Worm (Caenorhabditis elegans) whole organism, dauer: ENCODE data around the gene ttr-37.

Experiments used
- unc-62 ChIP-seq: sonication (generic microtip); optimal IDR thresholded peaks from 2 replicates; lab custom pipeline; 2017; ENCODE audit warnings: missing biosample characterization, missing genetic modification reagents, missing genetic modification characterization

Gene ttr-37

ce11 chrX:1337009-1337408, at the start of gene ttr-37:
TSS of gene ttr-37 (minus strand) at chrX:1337175.
- TF ChIP-seq unc-62, result no peak

- TF ChIP-seq unc-62, result no peak
Observed at ce11 chrX:1384538-1384937, 47.6 kb upstream of the ttr-37 start, which contains the start of gene F56C3.8. TSS of gene F56C3.8 (minus strand) at chrX:1384638.

ce11 chrX:1383546-1383945, 46.6 kb upstream of the ttr-37 start:
- no peak for TF ChIP-seq unc-62

ce11 chrX:1381565-1381964, 44.6 kb upstream of the ttr-37 start, which contains the start of gene F56C3.10:
TSS of gene F56C3.10 (minus strand) at chrX:1381665.
- TF ChIP-seq unc-62, result no peak

ce11 chrX:1379391-1379790, 42.4 kb upstream of the ttr-37 start:
- no peak for TF ChIP-seq unc-62

- TF ChIP-seq unc-62, result no peak
Observed at ce11 chrX:1372464-1372863, 35.5 kb upstream of the ttr-37 start.

- TF ChIP-seq unc-62, result no peak
Observed at ce11 chrX:1371688-1372087, 34.7 kb upstream of the ttr-37 start, which contains the start of gene fbxa-190. TSS of gene fbxa-190 (plus strand) at chrX:1372012.

- TF ChIP-seq unc-62, result no peak
Observed at ce11 chrX:1370736-1371281, 33.8 kb upstream of the ttr-37 start, which contains the start of gene F56C3.7. TSS of gene F56C3.7 (minus strand) at chrX:1370786.

ce11 chrX:1367416-1367815, 30.4 kb upstream of the ttr-37 start, which contains the start of gene dgn-2:
TSS of gene dgn-2 (minus strand) at chrX:1367516.
- TF ChIP-seq unc-62, result no peak

- no peak for TF ChIP-seq unc-62
Observed at ce11 chrX:1360631-1361030, 23.7 kb upstream of the ttr-37 start, which contains the start of gene F56C3.4. TSS of gene F56C3.4 (minus strand) at chrX:1360731.

ce11 chrX:1358295-1358694, 21.3 kb upstream of the ttr-37 start, which contains the start of gene F56C3.3:
TSS of gene F56C3.3 (minus strand) at chrX:1358395.
- no peak for TF ChIP-seq unc-62

ce11 chrX:1344818-1345217, 7.8 kb upstream of the ttr-37 start:
- no peak for TF ChIP-seq unc-62

ce11 chrX:1344321-1344720, 7.3 kb upstream of the ttr-37 start, which contains the start of gene ins-39:
TSS of gene ins-39 (minus strand) at chrX:1344421.
- no peak for TF ChIP-seq unc-62

- TF ChIP-seq unc-62, result no peak
Observed at ce11 chrX:1338906-1339673, 2.1 kb upstream of the ttr-37 start.

ce11 chrX:1337834-1338233, 859 bp upstream of the ttr-37 start:
- no peak for TF ChIP-seq unc-62

ce11 chrX:1329847-1330246, 7.1 kb downstream of the ttr-37 start, which contains the start of gene F21E9.2:
TSS of gene F21E9.2 (minus strand) at chrX:1329947.
- no peak for TF ChIP-seq unc-62

ce11 chrX:1327201-1327600, 9.8 kb downstream of the ttr-37 start:
- no peak for TF ChIP-seq unc-62

- no peak for TF ChIP-seq unc-62
Observed at ce11 chrX:1322997-1323396, 14.0 kb downstream of the ttr-37 start.
